Fruit fly (Drosophila melanogaster): Measurements from ENCODE around the gene CG7320.

DNA sequence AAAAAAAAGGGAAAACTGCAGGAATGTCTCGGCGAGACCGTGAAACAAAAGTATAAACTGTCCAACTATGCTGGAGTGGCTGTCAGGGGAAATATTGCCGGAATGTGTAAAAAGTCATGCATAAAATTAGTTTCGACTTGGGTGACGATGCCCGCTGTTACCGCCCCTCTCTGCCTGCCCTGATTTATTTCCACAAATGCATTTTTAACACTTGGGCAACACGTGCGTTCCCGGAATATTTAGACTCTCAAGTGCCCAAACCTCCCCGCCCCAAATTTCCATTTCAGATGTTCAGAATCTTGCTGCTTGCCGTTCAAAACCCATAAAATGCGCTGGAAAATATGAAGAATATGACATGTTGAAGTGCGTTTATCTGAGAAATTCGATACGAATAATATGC, 15.6 kb downstream of the CG7320 start:
- TF ChIP-seq Myc (optimal IDR thresholded peaks at IDR 0.05) (no peak), ttk (optimal IDR thresholded peaks at IDR 0.05) (no peak)
